Worm (Caenorhabditis elegans) whole organism, early embryonic: ENCODE results near the gene sru-48.

Experiments
- ama-1 ChIP-seq: fragments of 150-350 bp; optimal IDR thresholded peaks from 2 replicates; lab custom pipeline; 2014
- tbx-37 ChIP-seq: fragments of 200-800 bp; sonication (Bioruptor generic); conservative IDR thresholded peaks from 2 replicates; pipeline ENCODE4 v1.3.6; 2022; ENCODE audit warnings: missing genetic modification reagents, missing genetic modification characterization, missing compliant biosample characterization

DNA sequence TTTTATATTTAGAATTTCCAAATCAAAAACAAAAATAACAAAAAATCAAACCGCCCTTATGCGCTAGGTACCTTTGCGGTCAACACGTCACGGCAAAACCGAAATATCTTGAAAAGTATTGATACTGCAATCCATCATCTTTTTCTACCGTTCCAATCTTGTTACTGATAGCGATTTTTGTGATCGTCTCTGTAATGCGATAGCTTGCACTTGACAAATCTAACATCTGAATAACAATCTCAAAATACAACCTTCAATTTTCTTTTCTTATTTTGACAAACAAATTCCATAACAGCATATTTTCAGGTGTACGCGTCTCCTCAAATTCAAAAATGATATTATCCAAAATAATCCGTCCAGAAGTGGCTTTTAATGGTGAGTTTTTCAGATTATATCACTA is 46.0 kb upstream of the sru-48 start, which contains the start of gene tbc-7:
- TF ChIP-seq ama-1 (lab: Kevin White, UChicago) = no peak
- TF ChIP-seq tbx-37 (GFP tag; lab: Robert Waterston, UW) = no peak
